Fruit fly (Drosophila melanogaster) whole organism, adult: Measurements from ENCODE around the gene CG32284.

Experiments
- CG11617 ChIP-seq: fragments of 200-800 bp; sonication (Bioruptor generic); optimal IDR thresholded peaks from 2 replicates; lab custom pipeline; 2017; ENCODE audit warnings: mild to moderate bottlenecking, missing biosample characterization, missing genetic modification reagents, missing genetic modification characterization
- CG1620 ChIP-seq: fragments of 200-800 bp; sonication (Bioruptor generic); optimal IDR thresholded peaks from 2 replicates; lab custom pipeline; 2016; ENCODE audit warnings: missing biosample characterization, missing genetic modification characterization
- CG5204 ChIP-seq: fragments of 200-800 bp; sonication (Bioruptor generic); optimal IDR thresholded peaks from 2 replicates; lab custom pipeline; 2016; ENCODE audit warnings: missing biosample characterization, missing genetic modification characterization
- pad ChIP-seq: fragments of 200-800 bp; sonication (Bioruptor generic); optimal IDR thresholded peaks from 3 replicates; lab custom pipeline; 2017; ENCODE audit warnings: missing biosample characterization, missing genetic modification characterization, mild to moderate bottlenecking, moderate library complexity, missing genetic modification reagents

DNA sequence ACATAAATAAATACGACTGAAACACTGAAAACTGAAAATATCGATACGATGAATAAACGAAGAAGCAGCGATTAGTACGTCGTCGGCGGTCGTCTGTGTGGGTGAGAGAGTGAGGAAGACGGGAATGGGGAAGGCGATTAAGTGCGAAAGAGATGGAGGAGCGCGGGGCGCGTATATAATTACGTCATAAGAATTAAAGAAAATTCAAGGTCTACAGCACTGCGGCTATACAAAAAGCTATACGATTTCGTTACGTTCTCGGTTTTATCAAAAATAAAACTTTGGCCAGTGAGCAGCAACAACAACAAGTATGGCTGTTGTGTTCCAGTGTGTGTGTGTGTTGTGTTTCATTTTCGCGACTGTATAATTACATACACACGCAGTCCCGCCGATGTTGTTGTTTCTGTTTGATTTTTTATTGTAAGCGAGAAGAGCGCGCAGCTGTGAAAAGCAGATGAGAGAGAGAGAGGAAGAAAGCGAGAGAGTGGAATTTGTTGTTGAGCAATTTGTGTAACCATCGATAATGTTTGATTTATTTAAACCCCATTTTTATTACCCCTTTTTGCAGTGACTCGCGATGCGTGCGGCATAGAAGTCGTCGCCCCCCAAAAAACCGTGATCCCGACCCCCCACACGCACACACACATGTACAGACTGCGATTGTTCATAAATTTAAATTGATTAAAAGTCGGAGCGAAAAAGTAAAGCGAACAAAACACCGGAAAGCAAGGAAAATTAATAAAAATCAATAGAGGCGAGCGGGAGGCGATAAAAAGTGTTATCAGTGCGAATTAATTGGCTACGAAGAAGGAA is 37.2 kb upstream of the CG32284 start:
- TF ChIP-seq CG1620 (GFP tag; lab: Kevin White, UChicago), result no peak
- peak; percentile 54 for TF ChIP-seq CG11617 (GFP tag; lab: Kevin White, UChicago)
- TF ChIP-seq pad, result no peak
- no peak for TF ChIP-seq CG5204
